Worm (Caenorhabditis elegans) whole organism, L4/young adult: ENCODE measurements around the gene nhr-22.

Experiments
- dao-5 ChIP-seq: sonication (generic microtip); optimal IDR thresholded peaks from 2 replicates; lab custom pipeline; 2016; ENCODE audit warnings: missing genotype, missing genetic modification characterization, moderate library complexity, missing compliant biosample characterization
- him-1 ChIP-seq: sonication (generic microtip); optimal IDR thresholded peaks from 2 replicates; lab custom pipeline; 2016; ENCODE audit warnings: missing genotype, missing genetic modification reagents, missing genetic modification characterization, missing compliant biosample characterization

DNA sequence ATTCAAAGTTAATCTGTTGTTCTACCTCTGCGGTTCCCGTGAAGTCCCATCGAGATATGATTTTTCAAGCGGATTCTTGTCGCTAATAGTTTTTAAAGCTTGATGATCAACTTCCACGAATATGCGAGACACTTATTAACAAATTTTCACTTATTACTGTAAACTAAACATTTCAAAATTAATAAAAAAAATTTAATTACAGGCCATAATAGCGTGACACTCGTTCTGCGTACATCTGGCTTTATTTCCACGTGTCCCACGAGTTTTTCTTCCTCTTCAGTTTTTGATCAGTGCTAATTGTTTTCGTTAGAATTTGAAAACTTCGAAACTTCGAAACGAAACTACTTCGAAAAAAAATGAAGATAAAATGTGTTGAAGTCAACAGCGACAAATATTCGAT, 47.9 kb downstream of the nhr-22 start, which contains the start of gene btb-2:
- TF ChIP-seq him-1 (tag; lab: Kevin White, UChicago) (no peak), dao-5 (tag; lab: Kevin White, UChicago) (no peak)
